Worm (Caenorhabditis elegans) whole organism, L1 larva: ENCODE results near the gene ZK1307.7.

Source experiments
- ceh-8 ChIP-seq: fragments of 200-800 bp; sonication (Bioruptor generic); optimal IDR thresholded peaks from 2 replicates; lab custom pipeline; 2018; ENCODE audit warnings: mild to moderate bottlenecking, missing genetic modification characterization, moderate library complexity, missing compliant biosample characterization
- hlh-17 ChIP-seq: fragments of 200-800 bp; sonication (Bioruptor generic); optimal IDR thresholded peaks from 2 replicates; lab custom pipeline; 2018; ENCODE audit warnings: missing genetic modification characterization, mild to moderate bottlenecking, missing compliant biosample characterization, moderate library complexity, borderline replicate concordance
- jun-1 ChIP-seq: fragments of 150-350 bp; optimal IDR thresholded peaks from 2 replicates; lab custom pipeline; 2014; ENCODE audit warnings: missing biosample characterization, missing genetic modification reagents, missing genetic modification characterization
- lin-39 ChIP-seq: fragments of 150-350 bp; optimal IDR thresholded peaks from 2 replicates; lab custom pipeline; 2014; ENCODE audit warnings: missing biosample characterization, missing genetic modification reagents, missing genetic modification characterization
- nhr-12 ChIP-seq: sonication (generic microtip); optimal IDR thresholded peaks from 2 replicates; lab custom pipeline; 2017; ENCODE audit warnings: missing biosample characterization, missing genetic modification characterization
- nhr-28 ChIP-seq: fragments of 150-350 bp; optimal IDR thresholded peaks from 2 replicates; lab custom pipeline; 2014; ENCODE audit warnings: missing biosample characterization, missing genetic modification characterization
- snpc-4 ChIP-seq: fragments of 150-350 bp; optimal IDR thresholded peaks from 2 replicates; lab custom pipeline; 2014; ENCODE audit warnings: missing biosample characterization, missing genetic modification characterization

DNA sequence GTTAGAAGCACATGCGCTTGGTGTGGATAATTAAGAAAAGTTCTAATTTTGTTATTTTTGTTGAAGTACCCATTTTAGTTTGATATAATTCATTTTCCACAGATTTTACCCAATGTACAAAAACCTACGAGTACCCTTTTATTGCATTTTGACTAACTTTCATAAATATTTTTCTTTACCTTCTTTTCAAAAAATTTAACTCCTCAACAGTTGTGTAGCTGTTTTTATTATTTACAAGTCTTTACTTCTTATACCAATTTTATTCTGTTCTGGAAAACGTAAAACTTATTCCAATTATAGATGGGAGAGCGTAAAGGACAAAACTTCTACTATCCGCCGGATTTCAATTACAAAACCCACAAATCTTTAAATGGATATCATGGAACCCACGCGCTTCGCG lies 12.8 kb downstream of the ZK1307.7 start, which contains the start of gene ZK1307.9:
- TF ChIP-seq hlh-17 (GFP tag; lab: Kevin White, UChicago) = no peak
- TF ChIP-seq nhr-12 = no peak
- TF ChIP-seq ceh-8 (GFP tag; lab: Kevin White, UChicago) = no peak
- no peak for TF ChIP-seq lin-39 (tag; lab: Kevin White, UChicago)
- no peak for TF ChIP-seq snpc-4 (tag; lab: Kevin White, UChicago)
- TF ChIP-seq nhr-28 (tag; lab: Kevin White, UChicago) = no peak
- no peak for TF ChIP-seq jun-1 (tag; lab: Kevin White, UChicago)
